Worm (Caenorhabditis elegans): ENCODE data around the gene pqm-1.

Gene pqm-1

DNA sequence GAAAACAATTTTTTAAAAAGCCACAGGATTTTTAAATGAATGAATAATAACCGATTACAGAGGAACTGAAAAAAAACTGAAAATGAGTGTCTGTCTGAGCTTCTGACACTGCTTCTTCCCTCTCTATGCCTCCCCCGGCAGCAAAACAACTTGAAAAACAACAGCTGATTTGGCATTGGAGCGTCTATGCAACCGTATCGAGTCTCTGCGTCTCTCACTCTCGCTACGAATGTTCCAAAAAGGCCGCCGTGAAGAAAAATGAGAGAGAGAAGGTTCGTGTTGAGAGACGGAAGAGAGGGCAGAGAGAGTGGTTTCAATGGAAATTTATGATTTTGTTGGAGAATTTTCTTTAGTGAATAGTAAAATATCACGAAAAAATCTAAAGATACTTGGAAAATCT is 49.3 kb downstream of the pqm-1 start:
- TF ChIP-seq lin-35 (GFP tag; optimal IDR thresholded peaks at IDR 0.05) (peak in 1 of 3 experiments; percentile 59), F23B12.7 (tag; optimal IDR thresholded peaks at IDR 0.05; ENCODE audit: insufficient read depth) (peak; percentile 26), xnd-1 (tag; optimal IDR thresholded peaks at IDR 0.05) (no peak), aptf-3 (GFP tag; IDR thresholded peaks at IDR 0.05) (no peak), C17E4.6 (GFP tag; IDR thresholded peaks at IDR 0.05) (no peak), attf-5 (GFP tag; optimal IDR thresholded peaks at IDR 0.05) (peak; percentile 90), snpc-4 (GFP tag; optimal IDR thresholded peaks at IDR 0.05) (no peak), snpc-4 (tag; optimal IDR thresholded peaks at IDR 0.05) (peak in 1 of 4 experiments; percentile 1), zfh-2 (GFP tag; conservative IDR thresholded peaks at IDR 0.05) (peak; percentile 60), hmg-1.2 (GFP tag; IDR thresholded peaks at IDR 0.05) (peak; percentile 61; the same call in 1 of the 2 replicates), dpl-1 (GFP tag; optimal IDR thresholded peaks at IDR 0.05) (no peak), let-607 (tag; optimal IDR thresholded peaks at IDR 0.05) (no peak), mcd-1 (GFP tag; IDR thresholded peaks at IDR 0.05) (peak; percentile 77), nhr-80 (tag; optimal IDR thresholded peaks at IDR 0.05) (peak; percentile 68), ceh-27 (GFP tag; optimal IDR thresholded peaks at IDR 0.05) (peak; percentile 52), cebp-1 (GFP tag; IDR thresholded peaks at IDR 0.05) (no peak), cebp-1 (tag; optimal IDR thresholded peaks at IDR 0.05) (peak; percentile 47), die-1 (tag; optimal IDR thresholded peaks at IDR 0.05) (no peak), Y53G8AR.9 (GFP tag; conservative IDR thresholded peaks at IDR 0.05) (no peak), K11D2.4 (GFP tag; IDR thresholded peaks at IDR 0.05) (no peak), F57A8.1 (GFP tag; optimal IDR thresholded peaks at IDR 0.05) (no peak), efl-1 (GFP tag; optimal IDR thresholded peaks at IDR 0.05) (no peak), ets-4 (GFP tag; optimal IDR thresholded peaks at IDR 0.05) (no peak), dox-1 (GFP tag; IDR thresholded peaks at IDR 0.05) (peak; percentile 59; the same call in 1 of the 2 replicates), Y67H2A.10 (GFP tag; conservative IDR thresholded peaks at IDR 0.05) (no peak), K12H6.12 (tag; optimal IDR thresholded peaks at IDR 0.05) (peak; percentile 44), sptf-2 (GFP tag; optimal IDR thresholded peaks at IDR 0.05) (no peak), attf-3 (GFP tag; conservative IDR thresholded peaks at IDR 0.05) (peak; percentile 51; the same call in 1 of the 2 replicates), snpc-3.4 (tag; optimal IDR thresholded peaks at IDR 0.05) (no peak)

DNA sequence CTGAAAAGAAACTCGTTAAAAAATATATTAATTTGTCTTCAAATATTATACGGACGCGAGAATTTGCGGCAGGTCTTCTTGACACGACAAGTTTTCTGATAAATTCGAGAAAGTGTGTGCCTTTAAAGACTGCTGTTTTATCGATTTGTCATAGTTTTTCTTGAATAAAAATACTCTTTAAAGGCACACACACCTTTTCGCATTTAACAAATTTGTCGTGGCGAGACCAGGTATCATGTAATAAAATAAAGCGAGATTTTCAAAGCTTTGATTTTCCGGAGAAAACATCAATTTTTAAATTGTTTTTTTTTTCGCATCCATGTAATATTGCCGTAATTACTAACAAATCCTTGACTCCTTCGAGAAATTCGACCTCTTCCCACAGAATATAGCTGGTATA is 51.2 kb downstream of the pqm-1 start:
- no peak for TF ChIP-seq snpc-4 (GFP tag; optimal IDR thresholded peaks at IDR 0.05)
- TF ChIP-seq snpc-4 (tag; optimal IDR thresholded peaks at IDR 0.05): no peak
- no peak for TF ChIP-seq tlf-1 (GFP tag; optimal IDR thresholded peaks at IDR 0.05)
